Worm (Caenorhabditis elegans): ENCODE results near the gene Y55F3AM.13.

DNA sequence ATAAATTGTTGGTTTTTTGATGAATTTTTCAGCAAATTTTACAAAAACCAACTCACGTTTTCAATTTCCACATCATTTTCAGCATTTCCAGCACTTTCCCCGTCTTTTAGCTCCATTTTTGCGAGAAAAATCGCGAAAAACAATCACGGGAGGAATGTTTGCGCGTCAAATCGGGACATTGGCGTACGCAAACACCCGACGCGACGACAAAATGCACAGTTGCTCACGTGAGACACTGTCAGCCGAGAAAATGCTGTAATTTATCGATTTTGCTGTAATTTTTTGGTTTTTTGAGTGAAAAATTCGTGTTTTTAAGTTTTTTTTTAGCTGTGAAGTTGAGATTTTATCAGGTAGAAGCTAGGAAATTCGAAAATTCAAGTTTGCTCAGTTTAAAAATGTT is 46.6 kb downstream of the Y55F3AM.13 start, which contains the start of gene Y55F3AM.9:
- TF ChIP-seq ets-4 (tag; optimal IDR thresholded peaks at IDR 0.05) (no peak), ceh-6 (GFP tag; optimal IDR thresholded peaks at IDR 0.05) (no peak), unc-3 (GFP tag; conservative IDR thresholded peaks at IDR 0.05) (no peak), unc-3 (tag; optimal IDR thresholded peaks at IDR 0.05) (no peak)

All from whole organism, late embryonic.